Fruit fly (Drosophila melanogaster): Measurements from ENCODE around the gene CG14309.

DNA sequence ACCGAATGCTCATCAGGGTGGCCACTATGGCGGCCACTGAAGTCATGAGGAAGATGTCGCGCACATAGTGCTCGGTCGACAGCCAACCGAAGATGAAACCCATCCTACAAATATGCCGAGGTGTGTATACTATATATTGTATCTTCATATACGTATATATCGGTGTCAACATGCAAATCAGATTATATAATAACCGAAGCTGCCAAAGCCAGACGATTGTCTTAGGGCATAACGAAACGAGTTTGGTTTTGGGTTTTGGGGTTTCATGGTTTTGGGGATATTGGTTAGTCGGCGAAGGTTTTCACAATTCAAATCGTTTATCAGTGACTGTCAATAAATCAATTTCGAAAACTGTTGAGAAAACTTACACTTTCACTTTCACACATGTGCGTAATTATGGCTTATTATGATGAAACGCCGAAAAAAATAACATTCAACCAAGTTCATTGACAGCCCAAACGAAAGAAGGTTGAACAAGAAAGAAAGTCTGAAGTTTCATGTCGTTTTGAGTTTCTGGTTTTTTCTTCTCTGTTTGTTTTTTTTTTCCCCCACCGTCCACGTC lies 4.5 kb downstream of the CG14309 start:
- TF ChIP-seq CG16779 (tag; optimal IDR thresholded peaks at IDR 0.05) = no peak
- no peak for TF ChIP-seq CG11294 (GFP tag; IDR thresholded peaks at IDR 0.05)

Data from whole organism, prepupa.